Fruit fly (Drosophila melanogaster): Measurements from ENCODE around the gene wus.

Gene wus

dm6 chrX:16924069-16924721 lies 16.5 kb downstream of the wus start:
- TF ChIP-seq acj6 (GFP tag; optimal IDR thresholded peaks at IDR 0.05), result no peak
- TF ChIP-seq Hr38 (GFP tag; optimal IDR thresholded peaks at IDR 0.05), result no peak
- TF ChIP-seq CG32006 (GFP tag; optimal IDR thresholded peaks at IDR 0.05), result no peak
- no peak for TF ChIP-seq CG34406 (GFP tag; optimal IDR thresholded peaks at IDR 0.05)
- peak; percentile 38 for TF ChIP-seq Eip78C (GFP tag)
- TF ChIP-seq CG6854 (GFP tag; optimal IDR thresholded peaks at IDR 0.05), result no peak
- TF ChIP-seq CG11294 (GFP tag; IDR thresholded peaks at IDR 0.05), result no peak
- TF ChIP-seq svp (GFP tag), result peak; percentile 66
- TF ChIP-seq CG16779 (tag; optimal IDR thresholded peaks at IDR 0.05), result no peak
- TF ChIP-seq Hr39 (GFP tag; optimal IDR thresholded peaks at IDR 0.05), result no peak
- no peak for TF ChIP-seq lz (GFP tag; optimal IDR thresholded peaks at IDR 0.05)
- TF ChIP-seq salr (GFP tag; optimal IDR thresholded peaks at IDR 0.05), result no peak

dm6 chrX:16923503-16923902 lies 17.2 kb downstream of the wus start:
- TF ChIP-seq cyc (GFP tag; optimal IDR thresholded peaks at IDR 0.05), result no peak
- TF ChIP-seq topi (GFP tag; optimal IDR thresholded peaks at IDR 0.05), result no peak
- peak; percentile 2 for TF ChIP-seq fkh (GFP tag; optimal IDR thresholded peaks at IDR 0.05)
- TF ChIP-seq eg (GFP tag; IDR thresholded peaks at IDR 0.05), result no peak
- no peak for TF ChIP-seq CG8319 (GFP tag; optimal IDR thresholded peaks at IDR 0.05)
- TF ChIP-seq CG6276 (GFP tag; optimal IDR thresholded peaks at IDR 0.05), result no peak
- no peak for TF ChIP-seq fd59A (GFP tag; optimal IDR thresholded peaks at IDR 0.05)
- TF ChIP-seq Sox15 (GFP tag; optimal IDR thresholded peaks at IDR 0.05), result no peak
- no peak for TF ChIP-seq CG11902 (GFP tag; optimal IDR thresholded peaks at IDR 0.05)
- TF ChIP-seq CG6808 (GFP tag; optimal IDR thresholded peaks at IDR 0.05), result no peak
- peak; percentile 29 for TF ChIP-seq Eip78C (GFP tag)
- TF ChIP-seq Sox14 (GFP tag; optimal IDR thresholded peaks at IDR 0.05), result no peak
- TF ChIP-seq dsx (GFP tag; optimal IDR thresholded peaks at IDR 0.05; ENCODE audit: poor library complexity, severe bottlenecking), result no peak
- TF ChIP-seq Smox (GFP tag; optimal IDR thresholded peaks at IDR 0.05), result no peak
- no peak for TF ChIP-seq Ets21C (GFP tag; optimal IDR thresholded peaks at IDR 0.05)
- TF ChIP-seq CG7368 (GFP tag; optimal IDR thresholded peaks at IDR 0.05), result no peak
- peak; percentile 62 for TF ChIP-seq svp (GFP tag)
- TF ChIP-seq CG10669 (GFP tag; optimal IDR thresholded peaks at IDR 0.05), result no peak
- no peak for TF ChIP-seq ss (GFP tag; optimal IDR thresholded peaks at IDR 0.05)

- TF ChIP-seq Eip93F (GFP tag; optimal IDR thresholded peaks at IDR 0.05) (no peak), Ets21C (GFP tag; optimal IDR thresholded peaks at IDR 0.05) (no peak), Hr4 (GFP tag; optimal IDR thresholded peaks at IDR 0.05) (no peak), CG11762 (GFP tag; optimal IDR thresholded peaks at IDR 0.05; ENCODE audit: insufficient read depth) (no peak), Blimp-1 (GFP tag; optimal IDR thresholded peaks at IDR 0.05) (no peak), Gug (GFP tag; IDR thresholded peaks at IDR 0.05) (no peak), svp (GFP tag) (peak; percentile 78)
These were observed 18.0 kb downstream of the wus start for dm6 chrX:16922626-16923025.

dm6 chrX:16920682-16921286 lies 19.9 kb downstream of the wus start:
- TF ChIP-seq CG3919 (GFP tag; optimal IDR thresholded peaks at IDR 0.05) (no peak), eg (GFP tag; IDR thresholded peaks at IDR 0.05) (no peak), CG6163 (GFP tag; IDR thresholded peaks at IDR 0.05) (no peak), fd59A (GFP tag; optimal IDR thresholded peaks at IDR 0.05) (no peak), Eip93F (GFP tag; optimal IDR thresholded peaks at IDR 0.05) (no peak), CG11762 (GFP tag; optimal IDR thresholded peaks at IDR 0.05; ENCODE audit: insufficient read depth) (no peak), Eip75B (GFP tag; optimal IDR thresholded peaks at IDR 0.05) (no peak), esn (GFP tag; optimal IDR thresholded peaks at IDR 0.05) (no peak), CG8319 (GFP tag; optimal IDR thresholded peaks at IDR 0.05) (no peak), vri (GFP tag; optimal IDR thresholded peaks at IDR 0.05) (no peak), CG9139 (GFP tag; optimal IDR thresholded peaks at IDR 0.05) (no peak)

Data from whole organism, prepupa.